Worm (Caenorhabditis elegans): Measurements from ENCODE around the gene ssp-10.

DNA sequence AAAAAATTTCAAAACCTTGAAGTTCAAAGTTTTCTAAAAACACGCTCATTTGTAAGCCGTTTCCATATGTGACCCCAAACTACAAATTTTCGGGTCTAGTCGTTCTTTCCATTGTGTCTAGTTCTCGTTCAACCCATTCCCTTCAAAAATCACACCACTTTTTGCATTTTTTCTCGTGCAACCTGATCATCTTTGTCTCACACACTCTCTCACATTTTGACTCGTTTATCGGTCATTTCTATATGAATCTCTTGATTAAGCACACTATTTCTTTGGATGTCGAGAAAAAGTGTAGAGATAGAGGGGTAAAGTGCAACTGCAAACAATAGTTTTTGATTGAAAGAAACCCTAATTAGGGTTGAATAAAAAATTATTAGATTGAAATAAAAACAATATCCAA, 47.3 kb downstream of the ssp-10 start:
- TF ChIP-seq skn-1 (tag; optimal IDR thresholded peaks at IDR 0.05) (no peak), ceh-28 (tag; optimal IDR thresholded peaks at IDR 0.05) (no peak), ctbp-1 (GFP tag; IDR thresholded peaks at IDR 0.05) (no peak), arid-1 (GFP tag; conservative IDR thresholded peaks at IDR 0.05) (no peak), mdt-29 (GFP tag; IDR thresholded peaks at IDR 0.05) (no peak), nhr-76 (tag; optimal IDR thresholded peaks at IDR 0.05) (no peak), unc-39 (tag; optimal IDR thresholded peaks at IDR 0.05) (no peak), dpl-1 (GFP tag; optimal IDR thresholded peaks at IDR 0.05) (peak; percentile 3), mep-1 (tag; optimal IDR thresholded peaks at IDR 0.05) (peak; percentile 79), ceh-44 (GFP tag; IDR thresholded peaks at IDR 0.05) (no peak)

Measured in whole organism, L4 larva.